Worm (Caenorhabditis elegans): ENCODE results near the gene F07C3.9.

- TF ChIP-seq lin-39 (tag; optimal IDR thresholded peaks at IDR 0.05) = no peak
- TF ChIP-seq sma-3 (GFP tag; optimal IDR thresholded peaks at IDR 0.05) = no peak
- TF ChIP-seq mab-5 (tag; optimal IDR thresholded peaks at IDR 0.05) = no peak
- TF ChIP-seq nhr-237 (tag; optimal IDR thresholded peaks at IDR 0.05) = no peak
- no peak for TF ChIP-seq ztf-11 (tag; optimal IDR thresholded peaks at IDR 0.05)
- no peak for TF ChIP-seq sma-9 (GFP tag; optimal IDR thresholded peaks at IDR 0.05)
- TF ChIP-seq sma-9 (tag; optimal IDR thresholded peaks at IDR 0.05) = no peak
- TF ChIP-seq nhr-6 (tag; optimal IDR thresholded peaks at IDR 0.05) = no peak
Measured at ce11 chrV:9225675-9226144, 28.7 kb downstream of the F07C3.9 start, which contains the start of gene F07C3.2.
